Fruit fly (Drosophila melanogaster): ENCODE data around the gene meru.
A peak's percentile ranks its signal among the peaks of the same experiment; 100 is the strongest.

Gene meru

dm6 chr3L:15816143-15816487 is 27.7 kb downstream of the meru start, which contains the start of gene fwe:
Gene fwe (minus strand): TSS chr3L:15816410.
- TF ChIP-seq CG4617 (GFP tag; optimal IDR thresholded peaks at IDR 0.05; ENCODE audit: borderline replicate concordance) (peak; percentile 73), CG3065 (GFP tag; optimal IDR thresholded peaks at IDR 0.05) (no peak), mld (GFP tag; IDR thresholded peaks at IDR 0.05; ENCODE audit: partially characterized antibody) (peak; percentile 55; the same call in 1 of the 3 replicates), CG6791 (GFP tag; IDR thresholded peaks at IDR 0.05; ENCODE audit: partially characterized antibody) (peak; percentile 88; the same call in 2 of the 3 replicates), gsb (GFP tag; IDR thresholded peaks at IDR 0.05) (no peak), CG4820 (GFP tag; optimal IDR thresholded peaks at IDR 0.05) (no peak), CG17186 (GFP tag; optimal IDR thresholded peaks at IDR 0.05) (peak; percentile 38), gfzf (GFP tag; optimal IDR thresholded peaks at IDR 0.05) (peak; percentile 2), MESR4 (GFP tag; optimal IDR thresholded peaks at IDR 0.05) (peak; percentile 69), Dref (GFP tag; IDR thresholded peaks at IDR 0.05) (peak; percentile 78), Doc3 (GFP tag; IDR thresholded peaks at IDR 0.05; ENCODE audit: partially characterized antibody) (peak; percentile 12; the same call in 2 of the 3 replicates), H15 (GFP tag; IDR thresholded peaks at IDR 0.05) (no peak), ERR (GFP tag; optimal IDR thresholded peaks at IDR 0.05) (no peak), CG42726 (GFP tag; IDR thresholded peaks at IDR 0.05; ENCODE audit: partially characterized antibody) (peak; percentile 43; the same call in 1 of the 2 replicates), bbx (GFP tag; IDR thresholded peaks at IDR 0.05; ENCODE audit: partially characterized antibody) (peak; percentile 88), CG1832 (GFP tag; optimal IDR thresholded peaks at IDR 0.05) (no peak), vnd (GFP tag; IDR thresholded peaks at IDR 0.05; ENCODE audit: partially characterized antibody) (peak; percentile 4), peb (GFP tag; IDR thresholded peaks at IDR 0.05) (no peak), Rfx (GFP tag; IDR thresholded peaks at IDR 0.05) (no peak), tna (GFP tag; IDR thresholded peaks at IDR 0.05; ENCODE audit: partially characterized antibody) (peak; percentile 61), hbn (GFP tag; IDR thresholded peaks at IDR 0.05; ENCODE audit: partially characterized antibody) (peak; percentile 23; the same call in 1 of the 2 replicates), Med (GFP tag) (peak; percentile 55), CG1792 (GFP tag; optimal IDR thresholded peaks at IDR 0.05) (no peak), Usf (GFP tag; optimal IDR thresholded peaks at IDR 0.05) (no peak), CG30431 (GFP tag; optimal IDR thresholded peaks at IDR 0.05) (no peak), chinmo (GFP tag; IDR thresholded peaks at IDR 0.05; ENCODE audit: partially characterized antibody) (peak; percentile 35; the same call in 1 of the 4 replicates), CG16813 (GFP tag; IDR thresholded peaks at IDR 0.05; ENCODE audit: partially characterized antibody) (peak; percentile 5; the same call in 2 of the 3 replicates), CG8290 (GFP tag; optimal IDR thresholded peaks at IDR 0.05) (no peak), CG8290 (tag; optimal IDR thresholded peaks at IDR 0.05) (peak in 1 of 2 experiments; percentile 55), CG13287 (GFP tag; IDR thresholded peaks at IDR 0.05; ENCODE audit: partially characterized antibody) (no peak; the same call in 1 of the 2 replicates), inv (GFP tag; IDR thresholded peaks at IDR 0.05; ENCODE audit: partially characterized antibody) (peak; percentile 71), nerfin-2 (GFP tag; IDR thresholded peaks at IDR 0.05; ENCODE audit: partially characterized antibody) (peak; percentile 19), Bgb (GFP tag; IDR thresholded peaks at IDR 0.05; ENCODE audit: partially characterized antibody) (peak; percentile 80), row (GFP tag; IDR thresholded peaks at IDR 0.05) (peak; percentile 19; the same call in 1 of the 3 replicates), knrl (GFP tag; IDR thresholded peaks at IDR 0.05; ENCODE audit: partially characterized antibody) (peak; percentile 63), nerfin-1 (tag; optimal IDR thresholded peaks at IDR 0.05) (no peak), Adf1 (GFP tag; IDR thresholded peaks at IDR 0.05) (peak; percentile 29; the same call in 1 of the 2 replicates), E2f2 (GFP tag; IDR thresholded peaks at IDR 0.05) (peak; percentile 12; the same call in 1 of the 2 replicates), CG6654 (GFP tag; optimal IDR thresholded peaks at IDR 0.05) (no peak), gt (GFP tag; IDR thresholded peaks at IDR 0.05) (no peak), cg (GFP tag; optimal IDR thresholded peaks at IDR 0.05) (peak; percentile 46), CG17385 (GFP tag; optimal IDR thresholded peaks at IDR 0.05) (peak; percentile 2), CG2129 (GFP tag; IDR thresholded peaks at IDR 0.05; ENCODE audit: partially characterized antibody) (peak; percentile 16; the same call in 1 of the 2 replicates), Ptx1 (GFP tag; IDR thresholded peaks at IDR 0.05) (no peak), NFAT (GFP tag; IDR thresholded peaks at IDR 0.05) (no peak), CG34224 (GFP tag; IDR thresholded peaks at IDR 0.05; ENCODE audit: partially characterized antibody) (peak; percentile 40), MBD-R2 (GFP tag; IDR thresholded peaks at IDR 0.05) (peak; percentile 37; the same call in 1 of the 2 replicates), CG1603 (tag; optimal IDR thresholded peaks at IDR 0.05) (peak; percentile 3)

Data from whole organism, embryonic.